Fruit fly (Drosophila melanogaster) whole organism, wandering third instar larva: ENCODE results near the gene Sem1.

Experiments
- Abd-B ChIP-seq: fragments of >200 bp; optimal IDR thresholded peaks from 2 replicates; lab custom pipeline; 2017; ENCODE audit warnings: missing biosample characterization, missing genetic modification characterization
- CG32264 ChIP-seq: fragments of 200-800 bp; sonication (Bioruptor generic); optimal IDR thresholded peaks from 2 replicates; lab custom pipeline; 2016; ENCODE audit warnings: missing biosample characterization, missing genetic modification characterization
- CG9705 ChIP-seq: fragments of 200-800 bp; sonication (Bioruptor generic); optimal IDR thresholded peaks from 2 replicates; lab custom pipeline; 2018; ENCODE audit warnings: missing biosample characterization, mild to moderate bottlenecking, missing genetic modification characterization
- CrebA ChIP-seq: fragments of 200-800 bp; sonication (Bioruptor generic); optimal IDR thresholded peaks from 2 replicates; lab custom pipeline; 2016; ENCODE audit warnings: missing biosample characterization, mild to moderate bottlenecking, missing genetic modification characterization, borderline replicate concordance
- Dfd ChIP-seq: fragments of >200 bp; optimal IDR thresholded peaks from 2 replicates; lab custom pipeline; 2017; ENCODE audit warnings: missing biosample characterization, missing genetic modification characterization
- Dif ChIP-seq: fragments of 200-275, 200-300 bp; sonication (Bioruptor generic); optimal IDR thresholded peaks from 2 replicates; lab custom pipeline; 2018; ENCODE audit warnings: missing biosample characterization, missing genetic modification characterization; ENCODE audit not compliant: partially characterized antibody
- GATAd ChIP-seq: sonication (Bioruptor generic); optimal IDR thresholded peaks from 2 replicates; lab custom pipeline; 2016; ENCODE audit warnings: missing biosample characterization, missing genetic modification characterization
- HLH106 ChIP-seq: fragments of 200-800 bp; optimal IDR thresholded peaks from 3 replicates; lab custom pipeline; 2019; ENCODE audit warnings: missing biosample characterization, mild to moderate bottlenecking, missing genetic modification characterization, moderate library complexity
- Hnf4 ChIP-seq: fragments of 200-800 bp; sonication (Bioruptor generic); optimal IDR thresholded peaks from 2 replicates; lab custom pipeline; 2016; ENCODE audit warnings: missing biosample characterization, mild to moderate bottlenecking, missing genetic modification characterization
- Hr78 ChIP-seq: fragments of >200 bp; optimal IDR thresholded peaks from 2 replicates; lab custom pipeline; 2017; ENCODE audit warnings: missing biosample characterization, missing genetic modification characterization
- Hr83 ChIP-seq: fragments of 200-300 bp; sonication (Bioruptor generic); optimal IDR thresholded peaks from 2 replicates; lab custom pipeline; 2016; ENCODE audit warnings: missing biosample characterization, mild to moderate bottlenecking, missing genetic modification characterization, moderate library complexity; ENCODE audit not compliant: poor library complexity, severe bottlenecking
- Jra ChIP-seq: sonication (Bioruptor generic); optimal IDR thresholded peaks from 2 replicates; lab custom pipeline; 2016; ENCODE audit warnings: missing biosample characterization, missing genetic modification characterization
- Mio ChIP-seq: sonication (Bioruptor generic); optimal IDR thresholded peaks from 2 replicates; lab custom pipeline; 2016; ENCODE audit warnings: missing biosample characterization, missing genetic modification characterization
- Myc ChIP-seq: fragments of >200 bp; optimal IDR thresholded peaks from 2 replicates; lab custom pipeline; 2017
- N ChIP-seq: fragments of >200 bp; optimal IDR thresholded peaks from 2 replicates; lab custom pipeline; 2018; ENCODE audit warnings: missing biosample characterization, missing external identifiers, missing genetic modification characterization
- OdsH ChIP-seq: fragments of 200-800 bp; sonication (Bioruptor generic); optimal IDR thresholded peaks from 2 replicates; lab custom pipeline; 2016; ENCODE audit warnings: missing biosample characterization, mild to moderate bottlenecking, missing genetic modification characterization
- Rel ChIP-seq, 2 experiments: fragments of 200-800 bp; sonication (Bioruptor generic) in 1 of 2; optimal IDR thresholded peaks; 2 replicates in 1 of 2; 3 replicates in 1 of 2; lab custom pipeline; 2016 to 2019; ENCODE audit warnings: mild to moderate bottlenecking in 2 of 2, missing biosample characterization in 2 of 2, missing genetic modification characterization in 2 of 2, moderate library complexity in 1 of 2
- Sp1 ChIP-seq: fragments of 200-800 bp; sonication (Bioruptor generic); optimal IDR thresholded peaks from 3 replicates; lab custom pipeline; 2019; ENCODE audit warnings: missing biosample characterization, mild to moderate bottlenecking, missing genetic modification characterization, moderate library complexity
- Vsx2 ChIP-seq: fragments of 200-300, 225-300 bp; sonication (Bioruptor generic); optimal IDR thresholded peaks from 2 replicates; lab custom pipeline; 2018; ENCODE audit warnings: missing biosample characterization, missing genetic modification characterization; ENCODE audit not compliant: partially characterized antibody
- br ChIP-seq: fragments of 200-800 bp; sonication (Bioruptor generic); optimal IDR thresholded peaks from 2 replicates; lab custom pipeline; 2016; ENCODE audit warnings: missing biosample characterization, missing genetic modification characterization
- brk ChIP-seq: fragments of 200-800 bp; sonication (Bioruptor generic); optimal IDR thresholded peaks from 2 replicates; lab custom pipeline; 2016; ENCODE audit warnings: missing biosample characterization, mild to moderate bottlenecking, missing genetic modification characterization
- dl ChIP-seq, 2 experiments: fragments of 175-275, 200-275 bp in 1 of 2; fragments of 200-275 bp in 1 of 2; sonication (Bioruptor generic); optimal IDR thresholded peaks; lab custom pipeline; 2018; ENCODE audit warnings: mild to moderate bottlenecking in 2 of 2, missing biosample characterization in 2 of 2, missing genetic modification characterization in 2 of 2, moderate library complexity in 2 of 2; ENCODE audit not compliant: partially characterized antibody in 2 of 2, insufficient read depth in 1 of 2
- dmrt93B ChIP-seq: fragments of 200-800 bp; sonication (Bioruptor generic); optimal IDR thresholded peaks from 2 replicates; lab custom pipeline; 2018; ENCODE audit warnings: missing biosample characterization, mild to moderate bottlenecking, missing genetic modification characterization
- dsf ChIP-seq: sonication (Bioruptor generic); optimal IDR thresholded peaks from 2 replicates; lab custom pipeline; 2016; ENCODE audit warnings: missing biosample characterization, missing genetic modification characterization, borderline replicate concordance
- ey ChIP-seq: fragments of 200-800 bp; sonication (Bioruptor generic); optimal IDR thresholded peaks from 2 replicates; lab custom pipeline; 2016; ENCODE audit warnings: missing biosample characterization, missing genetic modification characterization
- foxo ChIP-seq, 2 experiments: fragments of 200-800 bp; sonication (Bioruptor generic); optimal IDR thresholded peaks; 2 replicates in 1 of 2; 3 replicates in 1 of 2; lab custom pipeline; 2016 to 2017; ENCODE audit warnings: missing biosample characterization in 2 of 2, missing genetic modification characterization in 2 of 2
- fru ChIP-seq: fragments of 200-800 bp; sonication (Bioruptor generic); optimal IDR thresholded peaks from 3 replicates; lab custom pipeline; 2016; ENCODE audit warnings: missing biosample characterization, mild to moderate bottlenecking, missing genetic modification characterization
- h ChIP-seq: fragments of 200-800 bp; sonication (Bioruptor generic); optimal IDR thresholded peaks from 3 replicates; lab custom pipeline; 2016; ENCODE audit warnings: missing biosample characterization, mild to moderate bottlenecking, missing genetic modification characterization
- jim ChIP-seq: fragments of 175-275, 200-325 bp; sonication (Bioruptor generic); optimal IDR thresholded peaks from 2 replicates; lab custom pipeline; 2016; ENCODE audit warnings: missing biosample characterization, mild to moderate bottlenecking, missing genetic modification characterization
- lola ChIP-seq: fragments of >200 bp; optimal IDR thresholded peaks from 2 replicates; lab custom pipeline; 2017; ENCODE audit warnings: missing biosample characterization, missing genetic modification characterization
- pan ChIP-seq: fragments of >200 bp; optimal IDR thresholded peaks from 2 replicates; lab custom pipeline; 2017
- psq ChIP-seq: fragments of 200-800 bp; sonication (Bioruptor generic); optimal IDR thresholded peaks from 3 replicates; lab custom pipeline; 2017; ENCODE audit warnings: missing biosample characterization, mild to moderate bottlenecking, missing genetic modification characterization, moderate library complexity
- rgr ChIP-seq: fragments of 200-800 bp; sonication (Bioruptor generic); optimal IDR thresholded peaks from 3 replicates; lab custom pipeline; 2016; ENCODE audit warnings: missing biosample characterization, mild to moderate bottlenecking, missing genetic modification characterization
- sage ChIP-seq: fragments of 200-800 bp; sonication (Bioruptor generic); optimal IDR thresholded peaks from 2 replicates; lab custom pipeline; 2016; ENCODE audit warnings: missing biosample characterization, mild to moderate bottlenecking, missing genetic modification characterization
- sv ChIP-seq: fragments of 200-800 bp; sonication (Bioruptor generic); optimal IDR thresholded peaks from 3 replicates; lab custom pipeline; 2016; ENCODE audit warnings: missing biosample characterization, missing genetic modification characterization
- tai ChIP-seq: sonication (Bioruptor generic); optimal IDR thresholded peaks from 2 replicates; lab custom pipeline; 2016; ENCODE audit warnings: missing biosample characterization, missing genetic modification characterization
- usp ChIP-seq: fragments of >200 bp; optimal IDR thresholded peaks from 2 replicates; lab custom pipeline; 2017; ENCODE audit warnings: missing biosample characterization, missing genetic modification characterization
- woc ChIP-seq: sonication (Bioruptor generic); optimal IDR thresholded peaks from 2 replicates; lab custom pipeline; 2016; ENCODE audit warnings: missing biosample characterization, mild to moderate bottlenecking, missing genetic modification characterization

The Sem1 gene

dm6 chr2L:7094303-7094702, 30.5 kb downstream of the Sem1 start:
- TF ChIP-seq br (GFP tag; lab: Kevin White, UChicago) (no peak), fru (GFP tag; lab: Kevin White, UChicago) (peak; percentile 25), rgr (GFP tag; lab: Kevin White, UChicago) (peak; percentile 26), dsf (no peak), Dif (GFP tag; lab: Kevin White, UChicago) (no peak), h (GFP tag; lab: Kevin White, UChicago) (peak; percentile 35), Hnf4 (GFP tag; lab: Kevin White, UChicago) (no peak), Jra (GFP tag; lab: Kevin White, UChicago) (no peak), woc (GFP tag; lab: Kevin White, UChicago) (peak; percentile 15), HLH106 (no peak), pan (lab: Kevin White, UChicago) (no peak), GATAd (GFP tag; lab: Kevin White, UChicago) (no peak), CG32264 (GFP tag; lab: Kevin White, UChicago) (no peak), sv (GFP tag; lab: Kevin White, UChicago) (no peak), dl (GFP tag; optimal IDR thresholded peaks at IDR 0.05; lab: Kevin White, UChicago; ENCODE audit: insufficient read depth in 1 of 2, partially characterized antibody in 2 of 2) (no peak), Hr78 (GFP tag; lab: Kevin White, UChicago) (no peak), lola (no peak), brk (no peak), sage (no peak), Vsx2 (GFP tag; lab: Kevin White, UChicago) (no peak), Myc (lab: Kevin White, UChicago) (no peak), foxo (GFP tag; optimal IDR thresholded peaks at IDR 0.05; lab: Kevin White, UChicago) (peak in 1 of 2 experiments; percentile 32), psq (GFP tag; lab: Kevin White, UChicago) (peak; percentile 32), Hr83 (no peak), Sp1 (GFP tag; lab: Kevin White, UChicago) (peak; percentile 36), usp (GFP tag; lab: Kevin White, UChicago) (no peak), N (no peak), Dfd (GFP tag; lab: Kevin White, UChicago) (no peak), OdsH (GFP tag; lab: Kevin White, UChicago) (peak; percentile 55), ey (GFP tag; lab: Kevin White, UChicago) (no peak), CrebA (GFP tag; lab: Kevin White, UChicago) (no peak), tai (no peak), dmrt93B (GFP tag; lab: Kevin White, UChicago) (no peak), jim (no peak), Rel (GFP tag; optimal IDR thresholded peaks at IDR 0.05; lab: Kevin White, UChicago) (no peak), Rel (tag; optimal IDR thresholded peaks at IDR 0.05; lab: Kevin White, UChicago) (no peak), CG9705 (GFP tag; lab: Kevin White, UChicago) (no peak), Abd-B (GFP tag; lab: Kevin White, UChicago) (no peak), Mio (GFP tag; lab: Kevin White, UChicago) (no peak)
- TF ChIP-seq, all 38 proteins: peak for 8

- TF ChIP-seq foxo (GFP tag; optimal IDR thresholded peaks at IDR 0.05; lab: Kevin White, UChicago) (no peak), dl (GFP tag; optimal IDR thresholded peaks at IDR 0.05; lab: Kevin White, UChicago; ENCODE audit: insufficient read depth in 1 of 2, partially characterized antibody in 2 of 2) (no peak), Dif (GFP tag; lab: Kevin White, UChicago) (no peak), Hr78 (GFP tag; lab: Kevin White, UChicago) (no peak), woc (GFP tag; lab: Kevin White, UChicago) (no peak), GATAd (GFP tag; lab: Kevin White, UChicago) (no peak), CG32264 (GFP tag; lab: Kevin White, UChicago) (no peak), CrebA (GFP tag; lab: Kevin White, UChicago) (no peak), dmrt93B (GFP tag; lab: Kevin White, UChicago) (no peak), Jra (GFP tag; lab: Kevin White, UChicago) (no peak), HLH106 (no peak), Dfd (GFP tag; lab: Kevin White, UChicago) (no peak), usp (GFP tag; lab: Kevin White, UChicago) (no peak)
Observed at dm6 chr2L:7097386-7097785, 33.6 kb downstream of the Sem1 start.
